Fruit fly (Drosophila melanogaster) whole organism, embryonic: Measurements from ENCODE around the gene Indy.

Experiments used
- Atf-2 ChIP-seq: fragments of 200-800 bp; sonication (Bioruptor generic); optimal IDR thresholded peaks from 2 replicates; lab custom pipeline; 2016; ENCODE audit warnings: missing biosample characterization, missing genetic modification characterization
- B-H2 ChIP-seq: fragments of 200-800 bp; sonication (Bioruptor generic); optimal IDR thresholded peaks from 2 replicates; lab custom pipeline; 2018; ENCODE audit warnings: missing biosample characterization, mild to moderate bottlenecking, missing genetic modification characterization
- Bdp1 ChIP-seq: fragments of 200-800 bp; sonication (Bioruptor generic); optimal IDR thresholded peaks from 3 replicates; lab custom pipeline; 2016; ENCODE audit warnings: missing biosample characterization, missing genetic modification characterization
- CG10209 ChIP-seq: fragments of 200-800 bp; sonication (Bioruptor generic); optimal IDR thresholded peaks from 3 replicates; lab custom pipeline; 2017; ENCODE audit warnings: missing biosample characterization, mild to moderate bottlenecking, missing genetic modification characterization, missing genetic modification reagents
- CG10267 ChIP-seq: fragments of 200-800 bp; sonication (Bioruptor generic); optimal IDR thresholded peaks from 2 replicates; lab custom pipeline; 2018; ENCODE audit warnings: missing biosample characterization, mild to moderate bottlenecking, missing genetic modification characterization, moderate library complexity
- CG10274 ChIP-seq: fragments of 200-800 bp; sonication (Bioruptor generic); optimal IDR thresholded peaks from 3 replicates; lab custom pipeline; 2017; ENCODE audit warnings: missing biosample characterization, mild to moderate bottlenecking, missing genetic modification characterization
- CG10321 ChIP-seq: fragments of 200-800 bp; sonication (Bioruptor generic); IDR thresholded peaks from 2 replicates; pipeline ENCODE4 v1.3.6; 2022; ENCODE audit warnings: missing biosample characterization, missing genetic modification characterization
- CG10654 ChIP-seq: fragments of 200-800 bp; sonication (Bioruptor generic); optimal IDR thresholded peaks from 2 replicates; lab custom pipeline; 2016; ENCODE audit warnings: missing biosample characterization, missing genetic modification characterization
- CG11093 ChIP-seq: fragments of 200-800 bp; sonication (Bioruptor generic); IDR thresholded peaks from 3 replicates; pipeline ENCODE4 v1.3.6; 2022; ENCODE audit warnings: missing biosample characterization, missing genetic modification characterization
- CG11504 ChIP-seq: fragments of 200-800 bp; sonication (Bioruptor generic); optimal IDR thresholded peaks from 3 replicates; lab custom pipeline; 2019; ENCODE audit warnings: missing biosample characterization, mild to moderate bottlenecking, missing genetic modification characterization, moderate library complexity
- CG12942 ChIP-seq: fragments of 200-800 bp; sonication (Bioruptor generic); optimal IDR thresholded peaks from 3 replicates; lab custom pipeline; 2016; ENCODE audit warnings: missing biosample characterization, missing genetic modification characterization
- CG15073 ChIP-seq: fragments of 200-800 bp; sonication (Bioruptor generic); optimal IDR thresholded peaks from 2 replicates; lab custom pipeline; 2016; ENCODE audit warnings: missing biosample characterization, missing genetic modification characterization
- CG16863 ChIP-seq: fragments of 200-800 bp; sonication (Bioruptor generic); optimal IDR thresholded peaks from 3 replicates; lab custom pipeline; 2016; ENCODE audit warnings: missing biosample characterization, missing genetic modification characterization
- CG17385 ChIP-seq: fragments of 200-800 bp; sonication (Bioruptor generic); optimal IDR thresholded peaks from 3 replicates; lab custom pipeline; 2018; ENCODE audit warnings: missing biosample characterization, mild to moderate bottlenecking, missing genetic modification characterization
- CG1832 ChIP-seq: fragments of 200-800 bp; sonication (Bioruptor generic); optimal IDR thresholded peaks from 2 replicates; lab custom pipeline; 2017; ENCODE audit warnings: missing biosample characterization, mild to moderate bottlenecking, missing genetic modification characterization, inconsistent platforms
- CG18476 ChIP-seq: fragments of 200-800 bp; sonication (Bioruptor generic); optimal IDR thresholded peaks from 2 replicates; lab custom pipeline; 2016; ENCODE audit warnings: missing biosample characterization, mild to moderate bottlenecking, missing genetic modification characterization
- CG2116 ChIP-seq: fragments of 200-800 bp; sonication (Bioruptor generic); optimal IDR thresholded peaks from 3 replicates; lab custom pipeline; 2018; ENCODE audit warnings: missing biosample characterization, mild to moderate bottlenecking, missing genetic modification characterization
- CG33557 ChIP-seq: fragments of 200-800 bp; sonication (Bioruptor generic); optimal IDR thresholded peaks from 2 replicates; lab custom pipeline; 2019; ENCODE audit warnings: missing biosample characterization, mild to moderate bottlenecking, missing genetic modification characterization, moderate library complexity
- CG7839 ChIP-seq: fragments of 200-800 bp; sonication (Bioruptor generic); optimal IDR thresholded peaks from 3 replicates; lab custom pipeline; 2018; ENCODE audit warnings: missing biosample characterization, mild to moderate bottlenecking, missing genetic modification characterization, moderate library complexity
- CG8924 ChIP-seq: fragments of 200-800 bp; optimal IDR thresholded peaks from 3 replicates; lab custom pipeline; 2019; ENCODE audit warnings: missing biosample characterization, mild to moderate bottlenecking, missing genetic modification characterization, moderate library complexity
- CG9727 ChIP-seq: fragments of 200-800 bp; sonication (Bioruptor generic); optimal IDR thresholded peaks from 3 replicates; lab custom pipeline; 2017; ENCODE audit warnings: missing biosample characterization, mild to moderate bottlenecking, missing genetic modification characterization
- Dad ChIP-seq: fragments of 200-800 bp; sonication (Bioruptor generic); optimal IDR thresholded peaks from 3 replicates; lab custom pipeline; 2016; ENCODE audit warnings: missing biosample characterization, missing genetic modification characterization
- Elba2 ChIP-seq: fragments of 200-800 bp; sonication (Bioruptor generic); optimal IDR thresholded peaks from 3 replicates; lab custom pipeline; 2016; ENCODE audit warnings: missing biosample characterization, missing genetic modification characterization
- Hmr ChIP-seq: fragments of 200-800 bp; sonication (Bioruptor generic); optimal IDR thresholded peaks from 3 replicates; lab custom pipeline; 2017; ENCODE audit warnings: mild to moderate bottlenecking, missing biosample characterization, missing genetic modification reagents, missing genetic modification characterization
- Hmx ChIP-seq: fragments of 200-800 bp; sonication (Bioruptor generic); optimal IDR thresholded peaks from 2 replicates; lab custom pipeline; 2016; ENCODE audit warnings: missing biosample characterization, missing genetic modification characterization
- Hr39 ChIP-seq: fragments of >200 bp; optimal IDR thresholded peaks from 2 replicates; lab custom pipeline; 2017
- Kr ChIP-seq: fragments of 200-800 bp; sonication (Bioruptor generic); optimal IDR thresholded peaks from 2 replicates; lab custom pipeline; 2017; ENCODE audit warnings: missing biosample characterization, mild to moderate bottlenecking, missing genetic modification characterization
- MBD-R2 ChIP-seq: fragments of 200-800 bp; sonication (Bioruptor generic); IDR thresholded peaks from 2 replicates; pipeline ENCODE4 v1.3.6; 2022; ENCODE audit warnings: missing biosample characterization, missing genetic modification characterization
- Mad ChIP-seq: fragments of 200-800 bp; sonication (Bioruptor generic); optimal IDR thresholded peaks from 2 replicates; lab custom pipeline; 2016; ENCODE audit warnings: missing biosample characterization, missing genetic modification characterization
- Mrtf ChIP-seq: fragments of 200-800 bp; sonication (Bioruptor generic); IDR thresholded peaks from 3 replicates; pipeline ENCODE4 v1.3.6; 2022; ENCODE audit warnings: missing biosample characterization, missing genetic modification characterization
- PHDP ChIP-seq: fragments of 200-800 bp; sonication (Bioruptor generic); optimal IDR thresholded peaks from 3 replicates; lab custom pipeline; 2018; ENCODE audit warnings: missing biosample characterization, mild to moderate bottlenecking, missing genetic modification characterization, moderate library complexity
- Usf ChIP-seq: fragments of 200-800 bp; sonication (Bioruptor generic); optimal IDR thresholded peaks from 2 replicates; lab custom pipeline; 2017; ENCODE audit warnings: missing genotype, missing biosample characterization, missing genetic modification characterization
- chm ChIP-seq: fragments of 200-800 bp; sonication (Bioruptor generic); IDR thresholded peaks from 2 replicates; pipeline ENCODE4 v1.3.6; 2022; ENCODE audit warnings: missing biosample characterization, missing genetic modification characterization
- fd3F ChIP-seq: fragments of 200-800 bp; sonication (Bioruptor generic); optimal IDR thresholded peaks from 2 replicates; lab custom pipeline; 2018; ENCODE audit warnings: missing biosample characterization, mild to moderate bottlenecking, missing genetic modification characterization, moderate library complexity
- fu2 ChIP-seq: fragments of 200-800 bp; sonication (Bioruptor generic); optimal IDR thresholded peaks from 2 replicates; lab custom pipeline; 2016; ENCODE audit warnings: missing biosample characterization, missing genetic modification characterization
- gcm2 ChIP-seq: fragments of 200-800 bp; sonication (Bioruptor generic); optimal IDR thresholded peaks from 2 replicates; lab custom pipeline; 2016; ENCODE audit warnings: missing biosample characterization, missing genetic modification characterization
- insv ChIP-seq, 2 experiments: fragments of 200-800 bp; sonication (Bioruptor generic); optimal IDR thresholded peaks; 3 replicates each; lab custom pipeline; 2016 to 2018; ENCODE audit warnings: missing biosample characterization in 2 of 2, missing genetic modification characterization in 2 of 2
- ken ChIP-seq: fragments of 200-800 bp; sonication (Bioruptor generic); IDR thresholded peaks from 3 replicates; pipeline ENCODE4 v1.3.6; 2022; ENCODE audit warnings: missing biosample characterization, missing genetic modification characterization
- lmd ChIP-seq: fragments of 200-800 bp; sonication (Bioruptor generic); IDR thresholded peaks from 2 replicates; pipeline ENCODE4 v1.3.6; 2022; ENCODE audit warnings: missing biosample characterization, missing genetic modification characterization
- lola ChIP-seq, 3 experiments: fragments of >200 bp in 2 of 3; fragments of 200-800 bp in 1 of 3; sonication (Bioruptor generic) in 1 of 3; optimal IDR thresholded peaks; 2 replicates each; lab custom pipeline; 2017 to 2019; ENCODE audit warnings: missing biosample characterization in 3 of 3, missing genetic modification characterization in 3 of 3, mild to moderate bottlenecking in 1 of 3, moderate library complexity in 1 of 3
- mld ChIP-seq: fragments of 200-800 bp; sonication (Bioruptor generic); IDR thresholded peaks from 3 replicates; pipeline ENCODE4 v1.3.6; 2022; ENCODE audit warnings: missing biosample characterization, missing genetic modification characterization; ENCODE audit not compliant: partially characterized antibody
- pan ChIP-seq, 4 experiments: fragments of >200 bp in 3 of 4; fragments of 200-800 bp in 1 of 4; sonication (Bioruptor generic) in 1 of 4; optimal IDR thresholded peaks in 3 of 4; IDR thresholded peaks in 1 of 4; 2 replicates each; pipeline versions ENCODE4 v1.3.6 to Lab custom; 2017 to 2022; ENCODE audit warnings: missing biosample characterization in 2 of 4, missing genetic modification characterization in 2 of 4, mixed read lengths in 1 of 4
- ranshi ChIP-seq: fragments of 200-800 bp; sonication (Bioruptor generic); IDR thresholded peaks from 2 replicates; pipeline ENCODE4 v1.3.6; 2022; ENCODE audit warnings: missing biosample characterization, missing genetic modification characterization
- repo ChIP-seq: fragments of 200-800 bp; sonication (Bioruptor generic); optimal IDR thresholded peaks from 2 replicates; lab custom pipeline; 2016; ENCODE audit warnings: missing biosample characterization, missing genetic modification characterization
- schlank ChIP-seq: fragments of 200-800 bp; sonication (Bioruptor generic); optimal IDR thresholded peaks from 2 replicates; lab custom pipeline; 2018; ENCODE audit warnings: missing biosample characterization, mild to moderate bottlenecking, missing genetic modification characterization
- trem ChIP-seq: fragments of 200-800 bp; optimal IDR thresholded peaks from 3 replicates; lab custom pipeline; 2019; ENCODE audit warnings: missing biosample characterization, mild to moderate bottlenecking, missing genetic modification characterization, moderate library complexity
- tx ChIP-seq: fragments of 200-800 bp; sonication (Bioruptor generic); optimal IDR thresholded peaks from 2 replicates; lab custom pipeline; 2016; ENCODE audit warnings: missing biosample characterization, missing genetic modification characterization
- wor ChIP-seq: fragments of 200-800 bp; sonication (Bioruptor generic); IDR thresholded peaks from 2 replicates; pipeline ENCODE4 v1.3.6; 2022; ENCODE audit warnings: missing biosample characterization, missing genetic modification characterization
- yki ChIP-seq: fragments of >200 bp; optimal IDR thresholded peaks from 3 replicates; lab custom pipeline; 2018
- zfh1 ChIP-seq: fragments of 200-800 bp; sonication (Bioruptor generic); IDR thresholded peaks from 3 replicates; pipeline ENCODE4 v1.3.6; 2022; ENCODE audit warnings: missing biosample characterization, missing genetic modification characterization

Indy gene

dm6 chr3L:18820638-18821382 lies 25.3 kb downstream of the Indy start, which contains the start of the genes CG14073 and HipHop (continued):
- no peak for TF ChIP-seq CG12942 (GFP tag; lab: Kevin White, UChicago)
- TF ChIP-seq repo (GFP tag; lab: Kevin White, UChicago), result no peak
- no peak for TF ChIP-seq CG9727 (GFP tag; lab: Kevin White, UChicago)
- TF ChIP-seq insv (GFP tag; optimal IDR thresholded peaks at IDR 0.05; lab: Kevin White, UChicago), result no peak
- TF ChIP-seq chm, result no peak
- TF ChIP-seq wor (GFP tag; lab: Robert Waterston, UW), result no peak
- peak; percentile 28 for TF ChIP-seq CG8924
- TF ChIP-seq MBD-R2 (GFP tag; lab: Robert Waterston, UW), result peak; percentile 46; the same call in 1 of the 2 replicates
- no peak for TF ChIP-seq CG10321
- TF ChIP-seq CG10654 (GFP tag; lab: Kevin White, UChicago), result no peak
- no peak for TF ChIP-seq Mrtf (GFP tag; lab: Robert Waterston, UW)
- no peak for TF ChIP-seq Hmr (GFP tag; lab: Kevin White, UChicago)
- peak; percentile 8 for TF ChIP-seq CG10267 (tag; lab: Kevin White, UChicago)
- TF ChIP-seq lmd, result no peak
- no peak for TF ChIP-seq CG15073
- no peak for TF ChIP-seq Dad (GFP tag; lab: Kevin White, UChicago)
- no peak for TF ChIP-seq lola (GFP tag; optimal IDR thresholded peaks at IDR 0.05; lab: Kevin White, UChicago)
- no peak for TF ChIP-seq schlank (tag; lab: Kevin White, UChicago)
- TF ChIP-seq Hmx (GFP tag; lab: Kevin White, UChicago), result no peak
- no peak for TF ChIP-seq Mad
- TF ChIP-seq Bdp1 (GFP tag; lab: Kevin White, UChicago), result no peak
- no peak for TF ChIP-seq CG10274 (GFP tag; lab: Kevin White, UChicago)
- TF ChIP-seq zfh1 (GFP tag; lab: Robert Waterston, UW), result no peak
- TF ChIP-seq CG7839 (tag; lab: Kevin White, UChicago), result no peak
- TF ChIP-seq Hr39 (lab: Kevin White, UChicago), result no peak
- TF ChIP-seq mld (GFP tag; lab: Robert Waterston, UW), result no peak
- no peak for TF ChIP-seq Kr (GFP tag; lab: Kevin White, UChicago)
- TF ChIP-seq CG11504 (tag; lab: Kevin White, UChicago), result peak; percentile 95
- TF ChIP-seq fu2 (GFP tag; lab: Kevin White, UChicago), result no peak
- no peak for TF ChIP-seq CG11093 (GFP tag; lab: Robert Waterston, UW)
- TF ChIP-seq pan (optimal IDR thresholded peaks at IDR 0.05; lab: Kevin White, UChicago), result no peak
- no peak for TF ChIP-seq pan (GFP tag; optimal IDR thresholded peaks at IDR 0.05 in 1 of 2, IDR thresholded peaks at IDR 0.05 in 1 of 2)
- no peak for TF ChIP-seq CG17385 (GFP tag; lab: Kevin White, UChicago)
- TF ChIP-seq CG33557 (GFP tag; lab: Kevin White, UChicago), result no peak
- TF ChIP-seq tx (GFP tag; lab: Kevin White, UChicago), result no peak
- TF ChIP-seq Atf-2 (GFP tag; lab: Kevin White, UChicago), result no peak
- no peak for TF ChIP-seq B-H2
- TF ChIP-seq CG1832 (GFP tag; lab: Kevin White, UChicago), result no peak
- TF ChIP-seq Usf (GFP tag; lab: Kevin White, UChicago), result no peak
- TF ChIP-seq CG10209 (GFP tag; lab: Kevin White, UChicago), result no peak
- no peak for TF ChIP-seq fd3F (GFP tag; lab: Kevin White, UChicago)
- TF ChIP-seq CG2116 (GFP tag; lab: Kevin White, UChicago), result peak; percentile 7
- peak; percentile 35 for TF ChIP-seq trem
- TF ChIP-seq CG16863, result no peak
- TF ChIP-seq PHDP (tag; lab: Kevin White, UChicago), result no peak
- TF ChIP-seq ken (GFP tag; lab: Robert Waterston, UW), result no peak
- no peak for TF ChIP-seq yki (lab: Kevin White, UChicago)
- TF ChIP-seq CG18476 (GFP tag; lab: Kevin White, UChicago), result no peak
- TF ChIP-seq Elba2 (GFP tag; lab: Kevin White, UChicago), result no peak
- no peak for TF ChIP-seq ranshi
- no peak for TF ChIP-seq gcm2 (GFP tag; lab: Kevin White, UChicago)
